Worm (Caenorhabditis elegans) whole organism, early embryonic: Measurements from ENCODE around the gene ugt-65.
"Not testable (repeated sequence)": the region's sequence is repeated elsewhere in the genome, so short reads cannot be mapped to it uniquely, and the experiment has no call there.

Experiments
- ama-1 ChIP-seq: fragments of 150-350 bp; optimal IDR thresholded peaks from 2 replicates; lab custom pipeline; 2014
- ceh-13 ChIP-seq: fragments of 200-800 bp; sonication (Bioruptor generic); optimal IDR thresholded peaks from 2 replicates; lab custom pipeline; 2018; ENCODE audit warnings: mild to moderate bottlenecking, missing genetic modification characterization, missing compliant biosample characterization
- pes-1 ChIP-seq: fragments of 200-800 bp; sonication (Bioruptor generic); IDR thresholded peaks from 2 replicates; pipeline ENCODE4 v1.3.6; 2022; ENCODE audit warnings: missing genetic modification reagents, missing genetic modification characterization, missing compliant biosample characterization

ce11 chrIV:12478711-12479110, 58.2 kb downstream of the ugt-65 start, which contains the start of gene igdb-1:
- TF ChIP-seq pes-1; ceh-13 (GFP tag; lab: Kevin White, UChicago); ama-1 (lab: Kevin White, UChicago): not testable (repeated sequence)
